Worm (Caenorhabditis elegans) whole organism, mixed stage, embryonic: ENCODE results near the gene C28C12.1.

Source experiments
- M03D4.4 ChIP-seq: sonication (generic microtip); optimal IDR thresholded peaks from 2 replicates; lab custom pipeline; 2017; ENCODE audit warnings: mild to moderate bottlenecking, missing genetic modification characterization, missing compliant biosample characterization
- bed-3 ChIP-seq: fragments of 200-800 bp; sonication (Bioruptor generic); optimal IDR thresholded peaks from 3 replicates; lab custom pipeline; 2018; ENCODE audit warnings: mild to moderate bottlenecking, missing genetic modification characterization, moderate library complexity, missing compliant biosample characterization
- blmp-1 ChIP-seq: fragments of 150-350 bp; optimal IDR thresholded peaks from 2 replicates; lab custom pipeline; 2014; ENCODE audit warnings: missing biosample characterization, missing genetic modification characterization
- ceh-39 ChIP-seq: fragments of 150-350 bp; optimal IDR thresholded peaks from 2 replicates; lab custom pipeline; 2014; ENCODE audit warnings: missing biosample characterization, missing genetic modification characterization
- ceh-43 ChIP-seq: fragments of 200-800 bp; sonication (Bioruptor generic); optimal IDR thresholded peaks from 2 replicates; lab custom pipeline; 2018; ENCODE audit warnings: mild to moderate bottlenecking, missing genetic modification characterization, moderate library complexity, missing compliant biosample characterization
- ceh-83 ChIP-seq: fragments of 200-800 bp; sonication (Bioruptor generic); optimal IDR thresholded peaks from 2 replicates; lab custom pipeline; 2018; ENCODE audit warnings: mild to moderate bottlenecking, missing genetic modification characterization, missing compliant biosample characterization
- ces-1 ChIP-seq: fragments of 150-350 bp; optimal IDR thresholded peaks from 2 replicates; lab custom pipeline; 2014; ENCODE audit warnings: missing biosample characterization, missing genetic modification reagents, missing genetic modification characterization
- drap-1 ChIP-seq: fragments of 200-800 bp; sonication (Bioruptor generic); optimal IDR thresholded peaks from 3 replicates; lab custom pipeline; 2018; ENCODE audit warnings: mild to moderate bottlenecking, missing genetic modification characterization, missing compliant biosample characterization
- elt-1 ChIP-seq: sonication (generic microtip); optimal IDR thresholded peaks from 2 replicates; lab custom pipeline; 2017; ENCODE audit warnings: missing genetic modification characterization, mild to moderate bottlenecking, missing compliant biosample characterization, antibody characterized with exemption, moderate library complexity, borderline replicate concordance; ENCODE audit not compliant: insufficient read depth
- elt-3 ChIP-seq: fragments of 150-350 bp; optimal IDR thresholded peaks from 2 replicates; lab custom pipeline; 2014; ENCODE audit warnings: missing biosample characterization, missing genetic modification characterization
- flh-1 ChIP-seq: fragments of 200-800 bp; sonication (Bioruptor generic); optimal IDR thresholded peaks from 2 replicates; lab custom pipeline; 2018; ENCODE audit warnings: mild to moderate bottlenecking, missing genetic modification characterization, moderate library complexity, missing compliant biosample characterization
- ham-2 ChIP-seq: fragments of 200-800 bp; sonication (Bioruptor generic); optimal IDR thresholded peaks from 2 replicates; lab custom pipeline; 2018; ENCODE audit warnings: mild to moderate bottlenecking, missing genetic modification characterization, missing compliant biosample characterization
- hlh-1 ChIP-seq: fragments of 150-350 bp; optimal IDR thresholded peaks from 2 replicates; lab custom pipeline; 2014; ENCODE audit warnings: missing biosample characterization, missing genetic modification reagents, missing genetic modification characterization
- lin-13 ChIP-seq: fragments of 150-350 bp; optimal IDR thresholded peaks from 2 replicates; lab custom pipeline; 2014; ENCODE audit warnings: missing biosample characterization, missing genetic modification characterization
- lsy-2 ChIP-seq: fragments of 150-350 bp; optimal IDR thresholded peaks from 2 replicates; lab custom pipeline; 2014; ENCODE audit warnings: missing biosample characterization, missing genetic modification characterization
- mab-5 ChIP-seq: fragments of 150-350 bp; optimal IDR thresholded peaks from 2 replicates; lab custom pipeline; 2014; ENCODE audit warnings: missing biosample characterization, missing genetic modification characterization
- nhr-12 ChIP-seq: fragments of 150-350 bp; optimal IDR thresholded peaks from 2 replicates; lab custom pipeline; 2014; ENCODE audit warnings: missing biosample characterization, missing genetic modification characterization
- nhr-2 ChIP-seq: fragments of 150-350 bp; optimal IDR thresholded peaks from 2 replicates; lab custom pipeline; 2014; ENCODE audit warnings: missing biosample characterization, missing genetic modification characterization
- nhr-237 ChIP-seq: fragments of 150-350 bp; optimal IDR thresholded peaks from 2 replicates; lab custom pipeline; 2014; ENCODE audit warnings: missing biosample characterization, missing genetic modification characterization
- nhr-28 ChIP-seq: fragments of 150-350 bp; optimal IDR thresholded peaks from 2 replicates; lab custom pipeline; 2014; ENCODE audit warnings: missing biosample characterization, missing genetic modification characterization
- nhr-76 ChIP-seq: sonication (generic microtip); optimal IDR thresholded peaks from 2 replicates; lab custom pipeline; 2017; ENCODE audit warnings: missing biosample characterization, missing genetic modification characterization
- pha-4 ChIP-seq: fragments of 150-350 bp; optimal IDR thresholded peaks from 2 replicates; lab custom pipeline; 2018; ENCODE audit warnings: missing biosample characterization, missing genetic modification reagents, missing genetic modification characterization
- sem-2 ChIP-seq: fragments of 200-800 bp; sonication (Bioruptor generic); optimal IDR thresholded peaks from 2 replicates; lab custom pipeline; 2018; ENCODE audit warnings: mild to moderate bottlenecking, missing genetic modification characterization, missing compliant biosample characterization
- snpc-4 ChIP-seq: fragments of 150-350 bp; optimal IDR thresholded peaks from 2 replicates; lab custom pipeline; 2014; ENCODE audit warnings: missing biosample characterization, missing genetic modification characterization
- sptf-1 ChIP-seq: sonication (generic microtip); optimal IDR thresholded peaks from 2 replicates; lab custom pipeline; 2017; ENCODE audit warnings: mild to moderate bottlenecking, missing genetic modification characterization, moderate library complexity, missing compliant biosample characterization
- tbx-8 ChIP-seq: fragments of 200-800 bp; sonication (Bioruptor generic); optimal IDR thresholded peaks from 2 replicates; lab custom pipeline; 2018; ENCODE audit warnings: mild to moderate bottlenecking, missing genetic modification characterization, moderate library complexity, missing compliant biosample characterization
- unc-120 ChIP-seq: sonication (generic microtip); optimal IDR thresholded peaks from 2 replicates; lab custom pipeline; 2017; ENCODE audit warnings: missing genetic modification characterization, missing compliant biosample characterization; ENCODE audit not compliant: poor library complexity, severe bottlenecking
- unc-39 ChIP-seq: fragments of 150-350 bp; optimal IDR thresholded peaks from 2 replicates; lab custom pipeline; 2014; ENCODE audit warnings: missing biosample characterization, missing genetic modification characterization
- unc-62 ChIP-seq: fragments of 150-350 bp; optimal IDR thresholded peaks from 2 replicates; lab custom pipeline; 2014; ENCODE audit warnings: missing biosample characterization, missing genetic modification reagents, missing genetic modification characterization
- zip-8 ChIP-seq: fragments of 150-350 bp; optimal IDR thresholded peaks from 2 replicates; lab custom pipeline; 2014; ENCODE audit warnings: missing biosample characterization, missing genetic modification characterization
- ztf-11 ChIP-seq: fragments of 150-350 bp; optimal IDR thresholded peaks from 2 replicates; lab custom pipeline; 2014; ENCODE audit warnings: missing biosample characterization, missing genetic modification characterization

C28C12.1 gene

DNA sequence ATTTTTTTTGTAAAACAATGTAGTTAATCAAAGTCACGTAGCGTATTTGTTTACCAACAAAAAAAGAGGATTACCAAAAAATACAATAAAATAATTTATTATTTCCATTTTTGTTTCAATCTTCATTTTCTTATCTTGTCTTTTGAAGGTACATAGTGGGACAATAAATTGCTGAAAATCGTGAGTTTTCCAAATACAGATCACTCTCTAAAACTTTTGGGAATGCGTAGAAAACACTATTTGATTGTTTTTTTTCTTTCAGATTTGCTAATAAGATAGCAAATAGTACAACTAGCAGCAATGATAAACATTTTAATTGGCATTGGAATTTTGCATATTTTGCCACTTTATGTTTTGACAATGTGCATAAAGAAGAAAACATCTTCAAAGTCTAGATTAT, at the start of gene C28C12.1:
Gene C28C12.1 (plus strand): TSS at position 301 of the 400 bp plus-strand sequence.
- TF ChIP-seq nhr-237 (no peak), elt-1 (tag; lab: Kevin White, UChicago) (no peak), lsy-2 (tag; lab: Kevin White, UChicago) (no peak), zip-8 (tag; lab: Kevin White, UChicago) (no peak), sem-2 (GFP tag; lab: Kevin White, UChicago) (no peak), ham-2 (GFP tag; lab: Kevin White, UChicago) (no peak), unc-62 (no peak), unc-39 (no peak), ces-1 (GFP tag; lab: Kevin White, UChicago) (no peak), pha-4 (tag; lab: Kevin White, UChicago) (no peak), tbx-8 (GFP tag; lab: Kevin White, UChicago) (no peak), hlh-1 (tag; lab: Kevin White, UChicago) (no peak), nhr-28 (no peak), lin-13 (tag; lab: Kevin White, UChicago) (no peak), ceh-39 (tag; lab: Kevin White, UChicago) (no peak), sptf-1 (no peak), ztf-11 (tag; lab: Kevin White, UChicago) (no peak), blmp-1 (tag; lab: Kevin White, UChicago) (no peak), M03D4.4 (no peak), mab-5 (no peak)

DNA sequence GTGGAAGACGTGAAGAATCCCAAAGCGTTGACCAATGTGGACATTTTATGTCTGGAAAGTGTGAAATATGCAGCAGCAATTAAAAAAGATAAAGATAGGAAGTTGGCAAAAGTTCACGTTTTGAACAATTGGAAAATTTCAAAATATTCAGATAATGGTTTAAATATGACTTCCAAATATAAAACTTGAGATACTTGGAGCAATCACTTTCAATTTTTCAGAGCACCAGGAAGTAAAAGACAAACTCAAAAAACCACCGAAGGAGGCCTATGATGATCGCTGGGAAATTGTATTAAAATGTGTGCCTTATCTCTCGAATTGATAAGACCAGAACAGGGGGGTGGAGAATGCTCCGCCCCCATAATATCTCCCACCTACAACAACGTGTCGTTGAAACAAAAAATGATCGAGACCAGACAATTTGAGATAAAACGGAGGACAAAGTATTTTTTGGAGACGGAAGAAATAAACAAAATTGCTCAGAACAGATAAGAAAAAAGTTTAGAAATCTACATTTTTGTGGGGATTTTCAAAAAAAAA, 49.7 kb upstream of the C28C12.1 start, which contains the start of gene eppl-1:
Gene eppl-1 (minus strand): TSS at position 51 of the 540 bp plus-strand sequence.
- TF ChIP-seq unc-120 (tag; lab: Kevin White, UChicago) (no peak), mab-5 (no peak), ces-1 (GFP tag; lab: Kevin White, UChicago) (no peak), nhr-28 (no peak), sem-2 (GFP tag; lab: Kevin White, UChicago) (no peak), unc-62 (no peak), snpc-4 (no peak), zip-8 (tag; lab: Kevin White, UChicago) (no peak), bed-3 (GFP tag; lab: Kevin White, UChicago) (no peak), M03D4.4 (no peak), ceh-43 (no peak), ztf-11 (tag; lab: Kevin White, UChicago) (no peak), nhr-76 (tag; lab: Kevin White, UChicago) (no peak), ceh-83 (no peak)

DNA sequence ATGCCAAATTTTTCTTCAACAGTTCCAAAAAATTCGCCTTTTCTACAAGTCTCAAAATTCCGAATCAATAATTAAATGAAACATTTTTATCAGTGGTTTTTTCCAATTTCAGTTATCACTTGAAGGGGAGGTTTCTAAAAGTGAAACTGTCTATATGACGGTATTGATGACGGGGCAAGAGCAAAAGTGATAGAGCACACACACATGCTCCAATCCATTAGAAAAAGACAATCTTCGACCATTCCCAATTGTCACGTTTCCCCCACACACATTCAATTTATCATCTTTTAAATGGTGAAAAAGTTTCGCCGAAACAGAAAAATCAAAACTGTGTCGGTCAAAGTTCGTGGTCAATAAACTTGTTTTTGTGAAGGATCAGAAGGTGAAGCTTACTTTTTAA, 48.3 kb upstream of the C28C12.1 start:
- no peak for TF ChIP-seq ces-1 (GFP tag; lab: Kevin White, UChicago)
- TF ChIP-seq, all 35 proteins: peak for 0

DNA sequence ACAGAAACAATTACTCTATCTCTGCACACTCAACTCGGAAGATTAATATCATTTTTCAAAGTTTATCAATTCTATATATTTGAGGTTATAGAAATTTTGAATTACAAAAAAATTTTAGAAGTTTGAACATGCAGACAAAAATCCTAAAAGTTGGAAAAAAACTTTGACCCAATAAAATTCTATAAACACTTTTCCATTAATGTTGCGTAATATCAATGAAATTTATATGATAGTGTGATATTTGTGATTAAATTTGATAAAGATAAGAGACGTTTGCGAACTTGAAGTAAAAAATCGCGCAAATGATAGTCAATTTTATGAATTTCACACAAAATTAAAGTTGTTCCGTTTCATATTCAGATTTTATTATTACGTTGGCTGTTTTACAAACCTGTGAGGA, 47.4 kb upstream of the C28C12.1 start:
- no peak for TF ChIP-seq nhr-2 (tag; lab: Kevin White, UChicago)
- no peak for TF ChIP-seq nhr-28
- TF ChIP-seq flh-1 (GFP tag; lab: Kevin White, UChicago): no peak
- no peak for TF ChIP-seq elt-3 (tag; lab: Kevin White, UChicago)
- TF ChIP-seq drap-1 (GFP tag; lab: Kevin White, UChicago): no peak
- TF ChIP-seq tbx-8 (GFP tag; lab: Kevin White, UChicago): no peak
- no peak for TF ChIP-seq M03D4.4
- TF ChIP-seq pha-4 (tag; lab: Kevin White, UChicago): no peak
- no peak for TF ChIP-seq ces-1 (GFP tag; lab: Kevin White, UChicago)
- no peak for TF ChIP-seq lsy-2 (tag; lab: Kevin White, UChicago)
- no peak for TF ChIP-seq ham-2 (GFP tag; lab: Kevin White, UChicago)
- TF ChIP-seq lin-13 (tag; lab: Kevin White, UChicago): no peak

DNA sequence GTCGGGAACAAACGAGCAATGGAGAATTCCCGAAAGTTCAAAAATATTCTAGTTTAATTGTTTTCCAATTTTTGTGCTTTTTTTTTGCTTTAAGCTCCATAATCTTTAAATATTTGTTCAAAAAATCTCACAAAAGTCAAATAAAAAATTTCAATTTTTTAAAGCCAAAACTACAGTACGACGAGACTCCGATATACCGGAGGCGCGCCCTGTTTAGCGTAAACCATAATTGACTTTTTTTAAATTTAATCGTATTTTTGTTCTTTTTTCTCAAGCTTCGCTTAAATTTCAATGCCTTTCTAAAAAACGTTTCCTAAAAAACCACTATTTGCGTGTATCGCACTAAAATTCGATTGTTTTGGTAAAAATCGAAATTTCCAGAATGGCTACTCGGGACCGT, 44.6 kb upstream of the C28C12.1 start, which contains the start of gene syx-4:
Gene syx-4 (plus strand): TSS at position 382 of the 400 bp plus-strand sequence.
- TF ChIP-seq nhr-2 (tag; lab: Kevin White, UChicago) (no peak), nhr-12 (tag; lab: Kevin White, UChicago) (no peak), ceh-83 (no peak), unc-120 (tag; lab: Kevin White, UChicago) (no peak), ceh-43 (no peak), elt-3 (tag; lab: Kevin White, UChicago) (no peak)
